Fruit fly (Drosophila melanogaster) whole organism, wandering third instar larva: ENCODE results near the gene Bet3.

Source experiments
- Abd-B ChIP-seq: fragments of >200 bp; optimal IDR thresholded peaks from 2 replicates; lab custom pipeline; 2017; ENCODE audit warnings: missing biosample characterization, missing genetic modification characterization
- CG32264 ChIP-seq: fragments of 200-800 bp; sonication (Bioruptor generic); optimal IDR thresholded peaks from 2 replicates; lab custom pipeline; 2016; ENCODE audit warnings: missing biosample characterization, missing genetic modification characterization
- CG9705 ChIP-seq: fragments of 200-800 bp; sonication (Bioruptor generic); optimal IDR thresholded peaks from 2 replicates; lab custom pipeline; 2018; ENCODE audit warnings: missing biosample characterization, mild to moderate bottlenecking, missing genetic modification characterization
- CrebA ChIP-seq: fragments of 200-800 bp; sonication (Bioruptor generic); optimal IDR thresholded peaks from 2 replicates; lab custom pipeline; 2016; ENCODE audit warnings: missing biosample characterization, mild to moderate bottlenecking, missing genetic modification characterization, borderline replicate concordance
- Dfd ChIP-seq: fragments of >200 bp; optimal IDR thresholded peaks from 2 replicates; lab custom pipeline; 2017; ENCODE audit warnings: missing biosample characterization, missing genetic modification characterization
- Dif ChIP-seq: fragments of 200-275, 200-300 bp; sonication (Bioruptor generic); optimal IDR thresholded peaks from 2 replicates; lab custom pipeline; 2018; ENCODE audit warnings: missing biosample characterization, missing genetic modification characterization; ENCODE audit not compliant: partially characterized antibody
- GATAd ChIP-seq: sonication (Bioruptor generic); optimal IDR thresholded peaks from 2 replicates; lab custom pipeline; 2016; ENCODE audit warnings: missing biosample characterization, missing genetic modification characterization
- HLH106 ChIP-seq: fragments of 200-800 bp; optimal IDR thresholded peaks from 3 replicates; lab custom pipeline; 2019; ENCODE audit warnings: missing biosample characterization, mild to moderate bottlenecking, missing genetic modification characterization, moderate library complexity
- Hnf4 ChIP-seq: fragments of 200-800 bp; sonication (Bioruptor generic); optimal IDR thresholded peaks from 2 replicates; lab custom pipeline; 2016; ENCODE audit warnings: missing biosample characterization, mild to moderate bottlenecking, missing genetic modification characterization
- Hr78 ChIP-seq: fragments of >200 bp; optimal IDR thresholded peaks from 2 replicates; lab custom pipeline; 2017; ENCODE audit warnings: missing biosample characterization, missing genetic modification characterization
- Hr83 ChIP-seq: fragments of 200-300 bp; sonication (Bioruptor generic); optimal IDR thresholded peaks from 2 replicates; lab custom pipeline; 2016; ENCODE audit warnings: missing biosample characterization, mild to moderate bottlenecking, missing genetic modification characterization, moderate library complexity; ENCODE audit not compliant: poor library complexity, severe bottlenecking
- Jra ChIP-seq: sonication (Bioruptor generic); optimal IDR thresholded peaks from 2 replicates; lab custom pipeline; 2016; ENCODE audit warnings: missing biosample characterization, missing genetic modification characterization
- Mio ChIP-seq: sonication (Bioruptor generic); optimal IDR thresholded peaks from 2 replicates; lab custom pipeline; 2016; ENCODE audit warnings: missing biosample characterization, missing genetic modification characterization
- Myc ChIP-seq: fragments of >200 bp; optimal IDR thresholded peaks from 2 replicates; lab custom pipeline; 2017
- N ChIP-seq: fragments of >200 bp; optimal IDR thresholded peaks from 2 replicates; lab custom pipeline; 2018; ENCODE audit warnings: missing biosample characterization, missing external identifiers, missing genetic modification characterization
- OdsH ChIP-seq: fragments of 200-800 bp; sonication (Bioruptor generic); optimal IDR thresholded peaks from 2 replicates; lab custom pipeline; 2016; ENCODE audit warnings: missing biosample characterization, mild to moderate bottlenecking, missing genetic modification characterization
- Rel ChIP-seq, 2 experiments: fragments of 200-800 bp; sonication (Bioruptor generic) in 1 of 2; optimal IDR thresholded peaks; 2 replicates in 1 of 2; 3 replicates in 1 of 2; lab custom pipeline; 2016 to 2019; ENCODE audit warnings: mild to moderate bottlenecking in 2 of 2, missing biosample characterization in 2 of 2, missing genetic modification characterization in 2 of 2, moderate library complexity in 1 of 2
- Sp1 ChIP-seq: fragments of 200-800 bp; sonication (Bioruptor generic); optimal IDR thresholded peaks from 3 replicates; lab custom pipeline; 2019; ENCODE audit warnings: missing biosample characterization, mild to moderate bottlenecking, missing genetic modification characterization, moderate library complexity
- Vsx2 ChIP-seq: fragments of 200-300, 225-300 bp; sonication (Bioruptor generic); optimal IDR thresholded peaks from 2 replicates; lab custom pipeline; 2018; ENCODE audit warnings: missing biosample characterization, missing genetic modification characterization; ENCODE audit not compliant: partially characterized antibody
- br ChIP-seq: fragments of 200-800 bp; sonication (Bioruptor generic); optimal IDR thresholded peaks from 2 replicates; lab custom pipeline; 2016; ENCODE audit warnings: missing biosample characterization, missing genetic modification characterization
- brk ChIP-seq: fragments of 200-800 bp; sonication (Bioruptor generic); optimal IDR thresholded peaks from 2 replicates; lab custom pipeline; 2016; ENCODE audit warnings: missing biosample characterization, mild to moderate bottlenecking, missing genetic modification characterization
- dl ChIP-seq, 2 experiments: fragments of 175-275, 200-275 bp in 1 of 2; fragments of 200-275 bp in 1 of 2; sonication (Bioruptor generic); optimal IDR thresholded peaks; lab custom pipeline; 2018; ENCODE audit warnings: mild to moderate bottlenecking in 2 of 2, missing biosample characterization in 2 of 2, missing genetic modification characterization in 2 of 2, moderate library complexity in 2 of 2; ENCODE audit not compliant: partially characterized antibody in 2 of 2, insufficient read depth in 1 of 2
- dmrt93B ChIP-seq: fragments of 200-800 bp; sonication (Bioruptor generic); optimal IDR thresholded peaks from 2 replicates; lab custom pipeline; 2018; ENCODE audit warnings: missing biosample characterization, mild to moderate bottlenecking, missing genetic modification characterization
- dsf ChIP-seq: sonication (Bioruptor generic); optimal IDR thresholded peaks from 2 replicates; lab custom pipeline; 2016; ENCODE audit warnings: missing biosample characterization, missing genetic modification characterization, borderline replicate concordance
- ey ChIP-seq: fragments of 200-800 bp; sonication (Bioruptor generic); optimal IDR thresholded peaks from 2 replicates; lab custom pipeline; 2016; ENCODE audit warnings: missing biosample characterization, missing genetic modification characterization
- foxo ChIP-seq, 2 experiments: fragments of 200-800 bp; sonication (Bioruptor generic); optimal IDR thresholded peaks; 2 replicates in 1 of 2; 3 replicates in 1 of 2; lab custom pipeline; 2016 to 2017; ENCODE audit warnings: missing biosample characterization in 2 of 2, missing genetic modification characterization in 2 of 2
- fru ChIP-seq: fragments of 200-800 bp; sonication (Bioruptor generic); optimal IDR thresholded peaks from 3 replicates; lab custom pipeline; 2016; ENCODE audit warnings: missing biosample characterization, mild to moderate bottlenecking, missing genetic modification characterization
- h ChIP-seq: fragments of 200-800 bp; sonication (Bioruptor generic); optimal IDR thresholded peaks from 3 replicates; lab custom pipeline; 2016; ENCODE audit warnings: missing biosample characterization, mild to moderate bottlenecking, missing genetic modification characterization
- jim ChIP-seq: fragments of 175-275, 200-325 bp; sonication (Bioruptor generic); optimal IDR thresholded peaks from 2 replicates; lab custom pipeline; 2016; ENCODE audit warnings: missing biosample characterization, mild to moderate bottlenecking, missing genetic modification characterization
- lola ChIP-seq: fragments of >200 bp; optimal IDR thresholded peaks from 2 replicates; lab custom pipeline; 2017; ENCODE audit warnings: missing biosample characterization, missing genetic modification characterization
- pan ChIP-seq: fragments of >200 bp; optimal IDR thresholded peaks from 2 replicates; lab custom pipeline; 2017
- psq ChIP-seq: fragments of 200-800 bp; sonication (Bioruptor generic); optimal IDR thresholded peaks from 3 replicates; lab custom pipeline; 2017; ENCODE audit warnings: missing biosample characterization, mild to moderate bottlenecking, missing genetic modification characterization, moderate library complexity
- rgr ChIP-seq: fragments of 200-800 bp; sonication (Bioruptor generic); optimal IDR thresholded peaks from 3 replicates; lab custom pipeline; 2016; ENCODE audit warnings: missing biosample characterization, mild to moderate bottlenecking, missing genetic modification characterization
- sage ChIP-seq: fragments of 200-800 bp; sonication (Bioruptor generic); optimal IDR thresholded peaks from 2 replicates; lab custom pipeline; 2016; ENCODE audit warnings: missing biosample characterization, mild to moderate bottlenecking, missing genetic modification characterization
- sv ChIP-seq: fragments of 200-800 bp; sonication (Bioruptor generic); optimal IDR thresholded peaks from 3 replicates; lab custom pipeline; 2016; ENCODE audit warnings: missing biosample characterization, missing genetic modification characterization
- tai ChIP-seq: sonication (Bioruptor generic); optimal IDR thresholded peaks from 2 replicates; lab custom pipeline; 2016; ENCODE audit warnings: missing biosample characterization, missing genetic modification characterization
- usp ChIP-seq: fragments of >200 bp; optimal IDR thresholded peaks from 2 replicates; lab custom pipeline; 2017; ENCODE audit warnings: missing biosample characterization, missing genetic modification characterization
- woc ChIP-seq: sonication (Bioruptor generic); optimal IDR thresholded peaks from 2 replicates; lab custom pipeline; 2016; ENCODE audit warnings: missing biosample characterization, mild to moderate bottlenecking, missing genetic modification characterization

Bet3 gene

dm6 chr3L:9419328-9419727, 22.7 kb downstream of the Bet3 start:
- TF ChIP-seq dmrt93B (GFP tag; lab: Kevin White, UChicago): no peak
- peak; percentile 37 for TF ChIP-seq h (GFP tag; lab: Kevin White, UChicago)

DNA sequence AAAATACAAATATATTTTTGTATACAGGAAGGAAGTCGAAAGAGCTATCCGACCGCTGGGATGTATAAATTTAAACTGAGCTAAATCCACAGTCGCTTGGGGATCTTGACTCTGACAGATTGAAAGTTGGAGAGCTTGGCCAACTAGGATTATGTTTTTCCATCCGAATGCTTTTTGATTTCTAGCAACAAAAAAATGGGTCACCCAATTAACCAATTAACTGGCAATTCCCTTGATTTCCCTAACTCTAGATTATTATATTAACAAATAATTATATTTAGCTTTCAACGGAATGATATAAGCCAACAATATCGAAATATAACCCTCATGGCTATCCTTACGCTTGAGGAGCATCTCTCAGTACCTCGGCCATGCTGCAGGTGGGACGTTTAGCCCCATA, 24.8 kb downstream of the Bet3 start, which contains the start of gene CG3982:
Gene CG3982 (minus strand): TSS at position 101 of the 400 bp plus-strand sequence.
- TF ChIP-seq CrebA (GFP tag; lab: Kevin White, UChicago) (no peak), Vsx2 (GFP tag; lab: Kevin White, UChicago) (no peak), br (no peak), Mio (GFP tag; lab: Kevin White, UChicago) (no peak), Dif (no peak), dmrt93B (GFP tag; lab: Kevin White, UChicago) (no peak), sage (GFP tag; lab: Kevin White, UChicago) (no peak), jim (GFP tag; lab: Kevin White, UChicago) (no peak), rgr (GFP tag; lab: Kevin White, UChicago) (no peak), h (GFP tag; lab: Kevin White, UChicago) (no peak), Abd-B (no peak)

DNA sequence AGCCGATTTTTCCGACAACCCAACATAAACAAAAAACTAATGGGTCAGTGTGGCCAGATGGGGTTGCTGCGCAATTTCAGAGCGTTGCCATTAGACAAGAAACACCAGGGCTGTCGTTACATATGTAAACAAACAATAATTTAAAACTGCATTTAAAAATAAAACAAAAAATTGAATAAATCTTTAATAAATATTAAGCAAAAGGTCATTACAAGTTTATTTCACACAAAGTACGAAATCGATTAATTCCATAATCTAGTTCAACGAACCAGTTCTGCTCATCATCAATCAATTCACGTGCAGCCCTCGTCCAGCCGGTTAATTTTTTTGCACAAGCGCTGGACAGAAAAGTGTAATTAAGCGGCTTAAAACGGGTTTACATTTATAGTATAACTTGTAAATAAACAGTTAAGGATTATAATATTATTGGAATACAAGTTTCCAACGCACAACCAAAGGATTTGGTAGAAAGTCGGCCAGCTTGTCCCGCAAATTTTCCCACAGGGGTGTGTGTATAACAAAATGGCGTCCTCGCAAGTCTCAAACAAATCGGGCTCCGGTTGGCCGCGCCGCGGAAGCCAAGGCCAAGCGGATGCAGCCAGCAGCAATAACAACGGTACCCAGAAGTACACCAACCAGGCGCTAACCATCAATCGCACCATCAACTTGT, 31.2 kb downstream of the Bet3 start, which contains the start of the genes CG4022 and Cpsf5:
Gene CG4022 (minus strand): TSS at position 79 of the 670 bp plus-strand sequence.
Gene Cpsf5 (plus strand): TSS at position 285 of the 670 bp plus-strand sequence.
- TF ChIP-seq tai (GFP tag; lab: Kevin White, UChicago) (no peak), Hnf4 (GFP tag; lab: Kevin White, UChicago) (peak; percentile 77), jim (GFP tag; lab: Kevin White, UChicago) (no peak), lola (GFP tag; lab: Kevin White, UChicago) (no peak), CG9705 (GFP tag; lab: Kevin White, UChicago) (peak; percentile 77), sage (GFP tag; lab: Kevin White, UChicago) (peak; percentile 56), Hr78 (GFP tag; lab: Kevin White, UChicago) (no peak), h (GFP tag; lab: Kevin White, UChicago) (peak; percentile 77), rgr (GFP tag; lab: Kevin White, UChicago) (peak; percentile 88), br (peak; percentile 78), Hr83 (peak; percentile 22), Rel (GFP tag; optimal IDR thresholded peaks at IDR 0.05; lab: Kevin White, UChicago) (no peak), Rel (tag; optimal IDR thresholded peaks at IDR 0.05; lab: Kevin White, UChicago) (peak; percentile 60), Sp1 (peak; percentile 76), fru (GFP tag; lab: Kevin White, UChicago) (peak; percentile 61), psq (GFP tag; lab: Kevin White, UChicago) (peak; percentile 58), OdsH (GFP tag; lab: Kevin White, UChicago) (peak; percentile 77), dl (GFP tag; optimal IDR thresholded peaks at IDR 0.05; lab: Kevin White, UChicago; ENCODE audit: insufficient read depth in 1 of 2, partially characterized antibody in 2 of 2) (no peak), sv (GFP tag; lab: Kevin White, UChicago) (peak; percentile 81), Dif (no peak), HLH106 (peak; percentile 84), foxo (GFP tag; optimal IDR thresholded peaks at IDR 0.05; lab: Kevin White, UChicago) (peak in 1 of 2 experiments; percentile 86), usp (GFP tag; lab: Kevin White, UChicago) (no peak), Myc (lab: Kevin White, UChicago) (no peak), brk (GFP tag; lab: Kevin White, UChicago) (peak; percentile 86), Vsx2 (GFP tag; lab: Kevin White, UChicago) (no peak), Mio (GFP tag; lab: Kevin White, UChicago) (no peak), CrebA (GFP tag; lab: Kevin White, UChicago) (no peak), ey (GFP tag; lab: Kevin White, UChicago) (peak; percentile 81), N (GFP tag; lab: Kevin White, UChicago) (no peak), Jra (GFP tag; lab: Kevin White, UChicago) (peak; percentile 77), woc (peak; percentile 66), pan (lab: Kevin White, UChicago) (no peak), Abd-B (no peak), CG32264 (no peak), GATAd (GFP tag; lab: Kevin White, UChicago) (peak; percentile 22), dsf (GFP tag; lab: Kevin White, UChicago) (peak; percentile 71), Dfd (GFP tag; lab: Kevin White, UChicago) (no peak), dmrt93B (GFP tag; lab: Kevin White, UChicago) (no peak)
